Worm (Caenorhabditis elegans) whole organism, L4/young adult: ENCODE results near the gene sru-38.

Experiments
- W03F9.2 ChIP-seq: fragments of 150-350 bp; optimal IDR thresholded peaks from 2 replicates; lab custom pipeline; 2014; ENCODE audit warnings: missing biosample characterization, missing genetic modification characterization
- dao-5 ChIP-seq: sonication (generic microtip); optimal IDR thresholded peaks from 2 replicates; lab custom pipeline; 2016; ENCODE audit warnings: missing genotype, missing genetic modification characterization, moderate library complexity, missing compliant biosample characterization
- him-1 ChIP-seq: sonication (generic microtip); optimal IDR thresholded peaks from 2 replicates; lab custom pipeline; 2016; ENCODE audit warnings: missing genotype, missing genetic modification reagents, missing genetic modification characterization, missing compliant biosample characterization

The sru-38 gene

DNA sequence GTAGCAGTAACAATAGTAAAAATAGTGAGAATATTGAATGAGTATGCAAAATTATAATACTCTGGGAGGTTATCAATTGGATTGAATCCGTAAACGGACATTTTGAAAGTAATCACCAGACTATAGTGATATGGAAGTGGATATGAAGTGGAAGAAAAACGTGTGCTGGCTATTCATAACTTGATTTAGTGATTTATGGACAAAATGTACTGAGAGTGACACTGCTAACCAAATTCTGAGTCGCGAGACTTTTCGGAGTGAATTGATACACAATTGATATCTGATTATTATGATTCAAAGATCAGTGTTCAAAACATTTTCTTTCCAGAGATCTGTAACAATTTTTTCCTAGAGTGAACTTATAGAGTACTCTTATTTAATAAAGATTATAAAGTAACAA is at the start of gene sru-38:
TSS of gene sru-38 (minus strand) at position 101 of the 400 bp plus-strand sequence.
- no peak for TF ChIP-seq dao-5
- no peak for TF ChIP-seq him-1 (tag; lab: Kevin White, UChicago)
- TF ChIP-seq W03F9.2 (tag; lab: Kevin White, UChicago) = no peak

DNA sequence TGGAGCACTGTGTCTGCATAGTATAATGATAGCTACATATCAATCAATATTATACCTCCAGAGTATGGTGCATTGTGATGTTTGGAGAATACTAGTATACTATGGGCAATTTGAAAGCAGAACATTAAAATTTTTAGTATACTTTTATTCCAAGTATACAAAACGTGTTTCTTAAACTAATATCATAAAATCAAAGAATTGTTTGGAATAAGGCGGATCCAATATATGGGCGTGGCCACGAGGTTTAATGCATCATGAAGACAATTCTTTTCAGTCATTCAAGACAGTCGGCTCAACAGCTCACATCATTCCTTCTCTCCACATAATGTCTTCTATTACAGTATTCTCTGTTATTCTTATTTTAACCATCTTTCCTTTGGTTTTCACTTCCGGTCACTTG is 44.0 kb upstream of the sru-38 start, which contains the start of gene sdz-31:
TSS of gene sdz-31 (plus strand) at position 301 of the 400 bp plus-strand sequence.
- TF ChIP-seq him-1 (tag; lab: Kevin White, UChicago) = no peak
- no peak for TF ChIP-seq dao-5
- TF ChIP-seq W03F9.2 (tag; lab: Kevin White, UChicago) = no peak

DNA sequence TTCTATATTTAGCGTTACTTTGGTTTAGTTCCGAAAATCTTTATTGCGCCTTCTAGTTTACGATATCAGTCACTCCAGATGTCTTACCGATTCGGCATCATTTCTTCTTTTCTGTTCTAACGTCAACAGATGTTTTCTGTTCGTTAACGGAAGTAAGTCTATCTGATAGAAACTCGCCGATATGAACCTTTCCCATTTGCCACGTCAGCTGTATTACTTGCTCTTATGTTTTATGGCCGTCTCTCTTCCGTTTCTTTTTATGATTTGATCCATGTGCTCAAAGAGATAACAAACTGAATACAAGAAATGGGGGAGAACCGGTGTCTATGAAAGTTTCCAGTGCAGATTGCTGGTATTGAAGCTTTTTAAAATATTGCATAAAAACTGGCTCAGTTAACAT is 43.6 kb upstream of the sru-38 start, which contains the start of gene srab-26:
TSS of gene srab-26 (minus strand) at position 101 of the 400 bp plus-strand sequence.
- TF ChIP-seq dao-5 = no peak
- no peak for TF ChIP-seq W03F9.2 (tag; lab: Kevin White, UChicago)
- no peak for TF ChIP-seq him-1 (tag; lab: Kevin White, UChicago)

DNA sequence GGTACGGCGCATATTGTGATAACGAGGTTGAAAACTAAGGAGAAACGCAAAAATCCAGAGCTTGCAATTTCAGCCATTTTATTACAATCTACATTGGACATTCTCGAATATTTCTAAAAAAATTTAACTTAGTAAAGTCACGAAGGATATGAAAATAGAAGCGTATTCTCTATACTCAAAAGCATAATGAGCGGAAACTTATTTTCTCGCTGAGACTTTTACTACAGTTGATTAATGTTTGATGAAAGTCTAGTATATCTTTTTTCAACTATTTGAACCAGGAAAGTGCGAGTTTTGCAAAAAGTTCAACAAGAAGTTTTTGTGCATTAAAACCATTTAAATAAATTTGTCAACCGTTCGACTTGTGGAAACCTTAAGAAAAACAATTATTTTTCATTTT is 35.5 kb upstream of the sru-38 start, which contains the start of gene srab-18:
TSS of gene srab-18 (minus strand) at position 101 of the 400 bp plus-strand sequence.
- TF ChIP-seq him-1 (tag; lab: Kevin White, UChicago) (no peak), dao-5 (no peak), W03F9.2 (tag; lab: Kevin White, UChicago) (no peak)

DNA sequence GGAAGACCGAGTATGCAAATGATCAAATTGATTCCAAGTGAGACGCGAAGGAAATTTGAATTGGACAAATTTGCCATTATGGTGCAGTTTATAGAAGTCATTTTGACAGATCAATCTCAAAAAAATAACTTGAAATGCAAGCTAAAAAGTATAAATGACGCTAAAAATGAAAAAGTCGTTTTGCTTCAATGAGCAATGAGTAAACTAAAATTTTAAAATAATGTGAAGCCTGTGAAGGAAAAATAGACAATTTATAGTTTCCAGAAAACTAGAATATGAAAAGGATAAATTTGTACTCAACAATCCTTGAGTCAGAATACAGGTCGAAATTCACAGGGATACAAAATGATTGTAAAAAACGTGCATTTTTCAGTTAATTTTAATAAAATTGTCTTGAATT is 32.5 kb upstream of the sru-38 start, which contains the start of gene srab-17:
TSS of gene srab-17 (minus strand) at position 101 of the 400 bp plus-strand sequence.
- TF ChIP-seq W03F9.2 (tag; lab: Kevin White, UChicago) (no peak), dao-5 (no peak), him-1 (tag; lab: Kevin White, UChicago) (no peak)

DNA sequence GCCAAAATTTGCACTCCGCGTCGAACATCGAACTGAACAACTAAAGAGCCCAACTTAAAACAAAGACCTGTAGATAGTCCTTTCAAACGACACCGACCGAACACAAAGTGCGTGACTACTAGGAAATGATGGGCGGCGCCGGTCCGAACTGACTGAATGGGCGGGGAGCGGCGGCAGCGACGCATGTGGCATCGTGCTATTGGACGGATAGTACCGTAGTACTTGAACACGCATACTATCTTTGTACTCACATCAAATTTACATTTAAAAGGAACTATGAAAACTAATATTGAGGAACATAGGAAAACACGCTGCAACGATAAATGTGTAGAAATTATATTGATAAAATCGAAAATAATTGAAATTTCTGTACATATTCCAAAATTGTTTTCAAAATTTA is 24.5 kb upstream of the sru-38 start:
- TF ChIP-seq dao-5 (no peak), W03F9.2 (tag; lab: Kevin White, UChicago) (no peak), him-1 (tag; lab: Kevin White, UChicago) (no peak)

DNA sequence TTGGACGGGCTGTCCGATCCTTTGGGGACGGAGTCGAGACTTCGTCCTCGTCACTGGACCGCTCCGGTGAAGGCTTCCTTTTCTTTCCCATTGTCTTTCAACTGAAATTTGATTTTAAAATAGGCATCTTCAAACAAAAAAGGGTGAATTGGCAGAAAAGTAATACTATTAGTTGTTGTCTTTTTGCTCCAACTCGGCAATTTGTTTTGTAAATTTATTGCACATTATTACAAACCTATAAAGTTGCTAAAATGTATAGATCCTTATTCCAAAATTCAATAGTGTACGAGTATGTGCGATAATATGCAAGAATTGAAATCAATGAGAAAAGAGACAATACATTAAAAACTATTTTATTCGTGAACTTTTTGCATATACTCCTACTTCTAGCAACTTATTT is 24.0 kb upstream of the sru-38 start, which contains the start of gene lsy-12:
TSS of gene lsy-12 (minus strand) at position 101 of the 400 bp plus-strand sequence.
- TF ChIP-seq dao-5 = no peak
- TF ChIP-seq W03F9.2 (tag; lab: Kevin White, UChicago) = no peak
- TF ChIP-seq him-1 (tag; lab: Kevin White, UChicago) = no peak

DNA sequence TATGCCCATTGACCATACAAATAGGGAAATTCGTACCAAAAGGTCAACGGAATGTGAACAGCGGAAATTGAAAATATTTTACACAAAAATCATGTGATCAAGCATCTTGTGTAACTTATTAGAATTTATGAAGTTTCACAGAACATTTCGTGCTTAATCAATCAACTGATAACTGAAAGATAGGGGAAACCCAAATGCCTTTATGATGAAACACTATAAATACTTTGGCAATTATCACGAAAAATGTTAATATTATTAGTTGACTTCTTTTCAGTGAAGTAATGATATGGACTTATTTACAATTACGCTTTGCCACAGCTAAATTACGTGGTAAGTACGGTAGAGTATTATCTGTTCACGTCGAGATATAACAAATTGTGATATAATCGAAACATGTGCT is 21.1 kb upstream of the sru-38 start:
- TF ChIP-seq dao-5 (no peak), him-1 (tag; lab: Kevin White, UChicago) (no peak), W03F9.2 (tag; lab: Kevin White, UChicago) (no peak)

DNA sequence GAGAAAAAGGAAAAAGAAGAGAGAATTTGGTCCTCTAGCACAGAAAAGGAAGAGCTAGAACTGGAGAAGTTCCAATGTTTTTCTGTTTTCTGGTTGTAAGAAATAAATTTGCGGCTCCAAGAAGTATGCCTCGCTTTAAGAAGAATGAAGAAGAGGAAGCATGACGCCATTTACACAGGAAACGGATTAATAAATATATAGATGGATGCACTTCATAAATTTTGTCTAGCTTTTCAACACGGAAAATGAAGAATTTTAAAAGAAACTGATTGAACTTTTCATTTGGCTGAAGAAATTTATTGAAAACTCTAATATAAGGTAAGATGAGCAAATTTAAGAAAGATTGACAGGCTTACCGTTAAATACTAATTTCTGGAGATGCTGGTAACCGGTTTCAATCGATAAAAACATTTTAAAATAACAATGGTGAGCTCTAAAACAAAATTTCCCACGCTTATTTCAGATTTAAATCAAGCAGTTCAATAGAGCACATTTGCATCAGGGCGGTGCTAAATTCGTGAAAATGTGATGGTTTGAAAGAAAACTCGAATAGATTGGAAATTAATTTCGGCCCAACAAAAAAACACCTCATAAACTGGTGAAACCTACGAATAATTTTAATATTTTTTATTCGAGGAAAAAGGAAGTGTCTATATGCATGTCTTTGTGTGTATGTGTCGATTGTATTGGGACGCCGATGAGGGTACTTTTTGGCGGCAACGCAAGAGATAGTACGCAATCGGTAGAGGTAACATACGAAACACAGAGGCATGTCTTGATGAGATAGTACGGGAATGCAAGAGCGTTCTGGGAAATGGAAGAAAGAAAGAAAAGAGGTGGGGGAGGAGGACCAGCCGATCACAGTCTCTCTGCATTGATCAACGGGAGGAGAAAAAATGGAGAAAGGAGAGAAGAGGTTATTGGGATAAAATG is 20.3 kb upstream of the sru-38 start:
- no peak for TF ChIP-seq him-1 (tag; lab: Kevin White, UChicago)
- no peak for TF ChIP-seq W03F9.2 (tag; lab: Kevin White, UChicago)
- TF ChIP-seq dao-5 = no peak

DNA sequence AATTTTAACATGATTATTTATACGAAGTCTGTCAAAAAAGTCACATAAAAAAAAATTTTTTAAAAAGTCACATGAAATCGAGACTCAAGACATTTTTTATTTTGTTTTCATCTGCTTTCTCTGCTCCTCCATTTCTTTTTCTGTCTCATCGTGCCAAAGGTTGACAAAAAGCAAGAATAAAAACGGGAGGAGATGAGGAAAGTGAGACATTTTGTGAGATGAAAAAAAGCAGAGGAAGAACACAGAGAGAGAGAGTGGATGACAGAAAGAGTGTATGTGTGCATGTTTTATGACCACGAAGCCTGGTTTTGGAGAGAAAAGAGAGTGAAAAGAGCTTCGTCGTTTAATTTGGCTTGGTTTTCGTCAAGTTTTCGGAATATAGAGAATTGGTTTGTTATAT is 18.0 kb upstream of the sru-38 start:
- TF ChIP-seq W03F9.2 (tag; lab: Kevin White, UChicago) (no peak), him-1 (tag; lab: Kevin White, UChicago) (no peak), dao-5 (no peak)

DNA sequence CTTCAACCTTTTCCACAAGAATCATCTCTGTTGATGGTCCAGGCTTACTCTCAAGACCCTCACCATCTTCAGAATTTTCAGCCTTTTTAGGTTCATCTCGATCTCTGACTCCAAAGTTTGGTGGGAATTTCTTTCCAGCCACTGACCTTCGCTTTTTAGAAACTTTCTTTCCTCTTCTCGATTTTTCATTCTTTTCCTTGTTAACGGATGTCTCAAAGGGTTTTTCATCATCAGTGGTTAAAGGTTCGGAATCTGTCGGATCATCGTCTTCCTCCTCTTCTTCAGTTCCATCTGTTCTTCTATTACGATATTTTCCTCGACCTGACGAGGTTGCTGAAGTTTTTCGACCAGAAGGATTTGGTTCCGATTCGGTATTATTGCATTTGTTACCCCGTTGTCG is 12.7 kb upstream of the sru-38 start:
- TF ChIP-seq W03F9.2 (tag; lab: Kevin White, UChicago) = no peak
- no peak for TF ChIP-seq dao-5
- no peak for TF ChIP-seq him-1 (tag; lab: Kevin White, UChicago)

DNA sequence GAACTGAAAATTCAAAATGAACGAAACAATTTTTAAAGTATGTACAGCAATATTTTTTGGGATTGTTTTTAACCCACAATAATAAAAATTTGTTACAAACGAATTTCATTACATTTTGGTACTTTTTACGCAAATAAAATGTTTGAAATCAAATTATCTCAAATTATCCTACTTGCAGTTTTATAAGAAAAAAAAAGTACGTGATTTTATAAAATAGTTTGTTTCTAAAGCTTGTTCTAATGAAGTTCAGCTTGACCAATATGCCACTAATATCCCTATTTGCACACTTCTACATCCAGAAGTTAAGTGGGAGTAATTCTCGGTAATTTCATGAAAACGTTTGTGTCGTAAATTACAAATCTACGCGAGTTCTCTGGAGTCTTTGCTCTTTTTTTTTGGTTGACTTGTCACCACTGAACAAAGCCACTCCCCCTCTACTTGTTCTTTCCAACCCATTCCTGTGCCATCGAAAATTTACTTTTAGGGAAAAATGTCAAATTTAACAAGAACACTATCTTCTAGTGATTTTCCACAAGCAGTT is 7.6 kb upstream of the sru-38 start, which contains the start of gene sru-8:
TSS of gene sru-8 (plus strand) at position 491 of the 541 bp plus-strand sequence.
- TF ChIP-seq dao-5 = no peak
- no peak for TF ChIP-seq him-1 (tag; lab: Kevin White, UChicago)
- no peak for TF ChIP-seq W03F9.2 (tag; lab: Kevin White, UChicago)

DNA sequence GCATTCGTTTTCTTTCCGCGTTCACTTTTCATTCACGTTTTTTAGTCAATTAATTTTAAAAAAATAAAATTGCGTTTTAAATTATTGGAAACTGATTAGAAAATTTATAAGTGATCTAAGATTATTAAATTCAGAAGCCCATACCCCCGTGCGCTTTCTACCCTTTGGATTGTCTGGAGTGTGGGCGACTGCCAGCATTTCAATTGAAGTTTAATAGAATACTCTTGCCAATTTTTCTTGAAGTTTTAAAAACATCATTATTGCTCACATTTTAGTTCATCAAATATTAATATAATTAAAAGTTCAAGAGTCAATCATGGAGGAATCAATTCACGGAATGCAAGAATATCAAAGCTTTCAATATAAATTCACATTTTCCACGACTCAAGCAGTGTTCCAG is 5.5 kb upstream of the sru-38 start, which contains the start of gene sru-36:
TSS of gene sru-36 (plus strand) at position 301 of the 400 bp plus-strand sequence.
- TF ChIP-seq him-1 (tag; lab: Kevin White, UChicago) (no peak), W03F9.2 (tag; lab: Kevin White, UChicago) (no peak), dao-5 (no peak)

DNA sequence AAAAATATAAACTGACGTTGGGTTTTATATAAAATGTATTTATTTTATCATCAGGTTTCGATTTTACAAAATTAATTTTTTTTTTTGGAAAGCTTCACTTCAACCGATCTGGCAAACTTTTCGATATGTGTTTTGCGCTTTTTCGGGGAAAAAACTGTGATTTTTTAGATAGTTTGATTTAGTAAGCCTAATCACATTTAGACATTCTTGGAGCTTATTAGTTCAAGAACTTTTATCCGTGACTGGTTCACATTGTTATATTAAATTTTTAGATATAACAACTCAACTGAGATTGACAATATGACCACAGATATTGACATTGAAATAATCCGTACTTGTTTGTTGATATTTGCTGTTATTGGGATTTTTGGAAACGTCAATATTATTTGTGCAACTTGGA is 1.8 kb upstream of the sru-38 start, which contains the start of gene srsx-21:
TSS of gene srsx-21 (plus strand) at position 301 of the 400 bp plus-strand sequence.
- TF ChIP-seq dao-5 (no peak), W03F9.2 (tag; lab: Kevin White, UChicago) (no peak), him-1 (tag; lab: Kevin White, UChicago) (no peak)
